Worm (Caenorhabditis elegans) whole organism, L1 larva: ENCODE measurements around the gene Y59H11AM.4.

Source experiments
- blmp-1 ChIP-seq: fragments of 150-350 bp; optimal IDR thresholded peaks from 2 replicates; lab custom pipeline; 2014; ENCODE audit warnings: missing biosample characterization, missing genetic modification characterization
- ets-5 ChIP-seq: fragments of 200-800 bp; sonication (Bioruptor generic); IDR thresholded peaks from 2 replicates; pipeline ENCODE4 v1.3.6; 2022; ENCODE audit warnings: missing genetic modification characterization, missing compliant biosample characterization
- mdl-1 ChIP-seq, 2 experiments: fragments of 150-350 bp; optimal IDR thresholded peaks; 2 replicates each; lab custom pipeline; 2014 to 2017; ENCODE audit warnings: missing biosample characterization in 2 of 2, missing genetic modification characterization in 2 of 2, inconsistent platforms in 1 of 2
- nhr-11 ChIP-seq: fragments of 150-350 bp; optimal IDR thresholded peaks from 2 replicates; lab custom pipeline; 2014; ENCODE audit warnings: missing biosample characterization, missing genetic modification characterization
- nhr-12 ChIP-seq: sonication (generic microtip); optimal IDR thresholded peaks from 2 replicates; lab custom pipeline; 2017; ENCODE audit warnings: missing biosample characterization, missing genetic modification characterization
- nhr-76 ChIP-seq: sonication (generic microtip); optimal IDR thresholded peaks from 2 replicates; lab custom pipeline; 2017; ENCODE audit warnings: missing biosample characterization, missing genetic modification characterization
- rnt-1 ChIP-seq: sonication (generic microtip); optimal IDR thresholded peaks from 2 replicates; lab custom pipeline; 2016; ENCODE audit warnings: mild to moderate bottlenecking, missing genetic modification characterization, moderate library complexity, missing compliant biosample characterization
- snpc-4 ChIP-seq: fragments of 150-350 bp; optimal IDR thresholded peaks from 2 replicates; lab custom pipeline; 2014; ENCODE audit warnings: missing biosample characterization, missing genetic modification characterization
- tbx-2 ChIP-seq: sonication (generic microtip); optimal IDR thresholded peaks from 2 replicates; lab custom pipeline; 2016; ENCODE audit warnings: missing genetic modification characterization, missing compliant biosample characterization

DNA sequence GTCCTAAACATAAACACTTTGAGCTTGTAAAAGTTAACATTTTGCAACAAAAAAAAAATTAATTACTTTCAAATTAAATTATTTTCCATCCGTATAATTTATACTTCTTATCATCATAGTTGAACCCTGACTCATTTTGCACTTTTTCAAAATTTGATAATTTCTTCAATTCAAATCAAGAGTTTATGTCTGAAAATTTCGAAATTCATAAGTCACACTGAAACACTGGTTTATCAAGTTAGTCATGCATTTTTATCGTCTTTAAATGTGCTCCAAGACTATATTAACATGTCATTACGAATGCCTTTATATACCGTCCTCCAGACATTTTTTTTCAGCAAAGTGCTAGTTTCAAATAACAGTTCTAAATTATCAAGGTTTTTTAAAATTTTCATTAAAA lies 30.5 kb downstream of the Y59H11AM.4 start:
- no peak for TF ChIP-seq nhr-12 (tag; lab: Kevin White, UChicago)
- no peak for TF ChIP-seq nhr-76 (tag; lab: Kevin White, UChicago)
- no peak for TF ChIP-seq tbx-2 (tag; lab: Kevin White, UChicago)
- TF ChIP-seq nhr-11 (tag; lab: Kevin White, UChicago), result no peak
- TF ChIP-seq ets-5 (GFP tag; lab: Robert Waterston, UW), result no peak
- no peak for TF ChIP-seq rnt-1 (tag; lab: Kevin White, UChicago)
- no peak for TF ChIP-seq blmp-1 (tag; lab: Kevin White, UChicago)
- TF ChIP-seq mdl-1 (tag; optimal IDR thresholded peaks at IDR 0.05; lab: Kevin White, UChicago), result no peak
- no peak for TF ChIP-seq snpc-4 (tag; lab: Kevin White, UChicago)
